Worm (Caenorhabditis elegans): ENCODE measurements around the gene gbh-1.

The gbh-1 gene

ce11 chrII:10693655-10694054, at the start of gene gbh-1:
gbh-1 (minus strand) TSS chrII:10693803.
- TF ChIP-seq pqm-1 (tag; optimal IDR thresholded peaks at IDR 0.05) (peak; percentile 53), elt-2 (tag; optimal IDR thresholded peaks at IDR 0.05) (peak; percentile 60), pha-4 (tag; optimal IDR thresholded peaks at IDR 0.05) (no peak)

ce11 chrII:10737059-10737458, 43.5 kb upstream of the gbh-1 start, which contains the start of gene C52A11.3:
C52A11.3 (plus strand) TSS chrII:10737359.
- no peak for TF ChIP-seq unc-39 (tag; optimal IDR thresholded peaks at IDR 0.05)
- no peak for TF ChIP-seq fkh-2 (tag; optimal IDR thresholded peaks at IDR 0.05)
- no peak for TF ChIP-seq nfya-1 (tag; optimal IDR thresholded peaks at IDR 0.05; ENCODE audit: insufficient read depth)
- TF ChIP-seq hmg-11 (tag; optimal IDR thresholded peaks at IDR 0.05) = no peak
- TF ChIP-seq unc-62 (GFP tag; optimal IDR thresholded peaks at IDR 0.05) = no peak
- TF ChIP-seq snpc-4 (tag; optimal IDR thresholded peaks at IDR 0.05) = no peak
- no peak for TF ChIP-seq nhr-11 (tag; optimal IDR thresholded peaks at IDR 0.05)
- no peak for TF ChIP-seq jun-1 (tag; optimal IDR thresholded peaks at IDR 0.05)
- TF ChIP-seq mdl-1 (tag; optimal IDR thresholded peaks at IDR 0.05) = no peak
- no peak for TF ChIP-seq skn-1 (tag; optimal IDR thresholded peaks at IDR 0.05)
- TF ChIP-seq elt-2 (tag; optimal IDR thresholded peaks at IDR 0.05) = no peak
- no peak for TF ChIP-seq nhr-12 (tag; optimal IDR thresholded peaks at IDR 0.05)
- no peak for TF ChIP-seq elt-1 (tag; optimal IDR thresholded peaks at IDR 0.05)
- TF ChIP-seq aly-2 (tag; optimal IDR thresholded peaks at IDR 0.05) = no peak

DNA sequence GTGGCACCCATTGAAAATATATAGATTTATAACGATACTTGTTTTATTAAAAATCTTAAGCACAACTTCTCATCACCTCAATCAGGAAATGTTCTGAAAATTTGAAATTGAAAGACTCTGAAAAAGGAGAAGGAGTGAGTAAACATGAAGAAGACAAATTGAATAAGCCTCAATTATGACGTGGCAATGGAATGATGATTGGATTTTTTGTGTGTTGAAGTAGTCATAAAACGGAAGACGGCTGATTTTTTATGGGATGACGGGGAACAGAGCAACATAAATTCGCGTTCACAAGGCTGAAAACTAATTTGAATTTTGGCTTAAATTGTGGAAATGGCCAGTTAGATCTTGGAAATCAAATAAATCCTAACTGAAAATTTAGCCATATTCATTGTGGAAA, 37.9 kb upstream of the gbh-1 start, which contains the start of gene glb-12:
glb-12 (minus strand) TSS at position 101 of the 400 bp plus-strand sequence.
- no peak for TF ChIP-seq tbx-2 (tag; optimal IDR thresholded peaks at IDR 0.05)
- TF ChIP-seq ztf-4 (tag; optimal IDR thresholded peaks at IDR 0.05) = no peak

ce11 chrII:10730702-10731101, 37.1 kb upstream of the gbh-1 start:
- TF ChIP-seq zag-1 (tag; optimal IDR thresholded peaks at IDR 0.05) (no peak), ceh-82 (tag; optimal IDR thresholded peaks at IDR 0.05) (no peak), elt-1 (tag; optimal IDR thresholded peaks at IDR 0.05) (no peak), elt-3 (tag; optimal IDR thresholded peaks at IDR 0.05) (no peak), fos-1 (tag; optimal IDR thresholded peaks at IDR 0.05) (no peak), egl-5 (tag; optimal IDR thresholded peaks at IDR 0.05) (no peak), fkh-10 (GFP tag; optimal IDR thresholded peaks at IDR 0.05) (no peak)

- no peak for TF ChIP-seq nhr-43 (tag; optimal IDR thresholded peaks at IDR 0.05; ENCODE audit: poor library complexity, severe bottlenecking)
- TF ChIP-seq nhr-11 (tag; optimal IDR thresholded peaks at IDR 0.05) = no peak
- TF ChIP-seq nhr-23 (tag; optimal IDR thresholded peaks at IDR 0.05) = no peak
- no peak for TF ChIP-seq skn-1 (tag; optimal IDR thresholded peaks at IDR 0.05)
- no peak for TF ChIP-seq ceh-9 (tag; optimal IDR thresholded peaks at IDR 0.05)
- no peak for TF ChIP-seq daf-12 (tag; optimal IDR thresholded peaks at IDR 0.05)
- TF ChIP-seq ama-1 (optimal IDR thresholded peaks at IDR 0.05) = no peak
- no peak for TF ChIP-seq pqm-1 (tag; optimal IDR thresholded peaks at IDR 0.05)
- TF ChIP-seq nfya-1 (tag; optimal IDR thresholded peaks at IDR 0.05; ENCODE audit: insufficient read depth) = no peak
- TF ChIP-seq unc-39 (tag; optimal IDR thresholded peaks at IDR 0.05) = no peak
- no peak for TF ChIP-seq eor-1 (tag; optimal IDR thresholded peaks at IDR 0.05)
- no peak for TF ChIP-seq fkh-10 (GFP tag; optimal IDR thresholded peaks at IDR 0.05)
- TF ChIP-seq jun-1 (tag; optimal IDR thresholded peaks at IDR 0.05) = no peak
- TF ChIP-seq ztf-11 (tag; optimal IDR thresholded peaks at IDR 0.05) = no peak
These were observed 29.5 kb upstream of the gbh-1 start, which contains the start of gene C09G5.14 for ce11 chrII:10723069-10723468. C09G5.14 (minus strand) TSS chrII:10723169.

ce11 chrII:10719931-10720330, 26.3 kb upstream of the gbh-1 start, which contains the start of gene mks-5:
mks-5 (plus strand) TSS chrII:10720231.
- TF ChIP-seq aly-2 (tag; optimal IDR thresholded peaks at IDR 0.05) = no peak
- TF ChIP-seq pqm-1 (tag; optimal IDR thresholded peaks at IDR 0.05) = no peak
- TF ChIP-seq jun-1 (tag; optimal IDR thresholded peaks at IDR 0.05) = no peak
- no peak for TF ChIP-seq skn-1 (tag; optimal IDR thresholded peaks at IDR 0.05)
- no peak for TF ChIP-seq nhr-23 (tag; optimal IDR thresholded peaks at IDR 0.05)
- TF ChIP-seq nhr-67 (tag; optimal IDR thresholded peaks at IDR 0.05) = no peak
- no peak for TF ChIP-seq tbx-2 (tag; optimal IDR thresholded peaks at IDR 0.05)
- no peak for TF ChIP-seq mml-1 (tag; optimal IDR thresholded peaks at IDR 0.05)

All from whole organism, L3 larva.